Fruit fly (Drosophila melanogaster) whole organism, adult: Measurements from ENCODE around the gene Set2.

Experiments used
- CG11617 ChIP-seq: fragments of 200-800 bp; sonication (Bioruptor generic); optimal IDR thresholded peaks from 2 replicates; lab custom pipeline; 2017; ENCODE audit warnings: mild to moderate bottlenecking, missing biosample characterization, missing genetic modification reagents, missing genetic modification characterization
- CG12768 ChIP-seq: fragments of 200-800 bp; sonication (Bioruptor generic); optimal IDR thresholded peaks from 2 replicates; lab custom pipeline; 2017; ENCODE audit warnings: missing biosample characterization, missing genetic modification characterization, mild to moderate bottlenecking, moderate library complexity, missing genetic modification reagents
- CG14711 ChIP-seq: fragments of 200-800 bp; sonication (Bioruptor generic); optimal IDR thresholded peaks from 2 replicates; lab custom pipeline; 2018; ENCODE audit warnings: missing biosample characterization, mild to moderate bottlenecking, missing genetic modification characterization, moderate library complexity
- CG1620 ChIP-seq: fragments of 200-800 bp; sonication (Bioruptor generic); optimal IDR thresholded peaks from 2 replicates; lab custom pipeline; 2016; ENCODE audit warnings: missing biosample characterization, missing genetic modification characterization
- CG33017 ChIP-seq: fragments of 200-800 bp; sonication (Bioruptor generic); optimal IDR thresholded peaks from 2 replicates; lab custom pipeline; 2018; ENCODE audit warnings: missing biosample characterization, mild to moderate bottlenecking, missing genetic modification characterization, moderate library complexity
- CG5204 ChIP-seq: fragments of 200-800 bp; sonication (Bioruptor generic); optimal IDR thresholded peaks from 2 replicates; lab custom pipeline; 2016; ENCODE audit warnings: missing biosample characterization, missing genetic modification characterization
- CG7045 ChIP-seq: fragments of 200-800 bp; sonication (Bioruptor generic); optimal IDR thresholded peaks from 2 replicates; lab custom pipeline; 2017; ENCODE audit warnings: missing biosample characterization, mild to moderate bottlenecking, missing genetic modification characterization
- CG7101 ChIP-seq: fragments of 200-800 bp; sonication (Bioruptor generic); optimal IDR thresholded peaks from 2 replicates; lab custom pipeline; 2018; ENCODE audit warnings: missing biosample characterization, mild to moderate bottlenecking, missing genetic modification characterization, moderate library complexity
- Clk ChIP-seq: fragments of 200-800 bp; sonication (Bioruptor generic); optimal IDR thresholded peaks from 2 replicates; lab custom pipeline; 2017; ENCODE audit warnings: missing biosample characterization, missing genetic modification characterization
- Crg-1 ChIP-seq: fragments of 200-800 bp; sonication (Bioruptor generic); optimal IDR thresholded peaks from 2 replicates; lab custom pipeline; 2016; ENCODE audit warnings: missing biosample characterization, missing genetic modification characterization
- Hr96 ChIP-seq: fragments of 200-800 bp; sonication (Bioruptor generic); optimal IDR thresholded peaks from 2 replicates; lab custom pipeline; 2016; ENCODE audit warnings: missing biosample characterization, missing genetic modification characterization
- Mnt ChIP-seq: fragments of 200-800 bp; sonication (Bioruptor generic); optimal IDR thresholded peaks from 2 replicates; lab custom pipeline; 2016; ENCODE audit warnings: missing biosample characterization, mild to moderate bottlenecking, missing genetic modification characterization
- bab1 ChIP-seq: fragments of 200-800 bp; sonication (Bioruptor generic); optimal IDR thresholded peaks from 3 replicates; lab custom pipeline; 2019; ENCODE audit warnings: missing biosample characterization, mild to moderate bottlenecking, missing genetic modification characterization, moderate library complexity
- cic ChIP-seq: fragments of 200-800 bp; sonication (Bioruptor generic); optimal IDR thresholded peaks from 2 replicates; lab custom pipeline; 2017; ENCODE audit warnings: missing biosample characterization, mild to moderate bottlenecking, missing genetic modification characterization, moderate library complexity
- cnc ChIP-seq, 2 experiments: fragments of >200 bp; optimal IDR thresholded peaks; 2 replicates each; lab custom pipeline; 2017
- kay ChIP-seq: fragments of 200-800 bp; sonication (Bioruptor generic); peaks from one replicate; lab custom pipeline; 2016; ENCODE audit warnings: missing biosample characterization, missing genetic modification characterization, borderline replicate concordance
- ovo ChIP-seq: fragments of 200-800 bp; sonication (Bioruptor generic); optimal IDR thresholded peaks from 2 replicates; lab custom pipeline; 2016; ENCODE audit warnings: missing biosample characterization, missing genetic modification characterization
- pad ChIP-seq: fragments of 200-800 bp; sonication (Bioruptor generic); optimal IDR thresholded peaks from 3 replicates; lab custom pipeline; 2017; ENCODE audit warnings: missing biosample characterization, missing genetic modification characterization, mild to moderate bottlenecking, moderate library complexity, missing genetic modification reagents
- tj ChIP-seq: fragments of 200-800 bp; sonication (Bioruptor generic); optimal IDR thresholded peaks from 3 replicates; lab custom pipeline; 2017; ENCODE audit warnings: missing biosample characterization, mild to moderate bottlenecking, missing genetic modification characterization, moderate library complexity
- toe ChIP-seq: fragments of 200-800 bp; sonication (Bioruptor generic); optimal IDR thresholded peaks from 2 replicates; lab custom pipeline; 2016; ENCODE audit warnings: missing biosample characterization, missing genetic modification characterization

Gene Set2

dm6 chrX:13434065-13434464 is 21.0 kb downstream of the Set2 start:
- TF ChIP-seq CG7101 (tag; lab: Kevin White, UChicago) (no peak), Hr96 (GFP tag; lab: Kevin White, UChicago) (no peak)

dm6 chrX:13444687-13445086 is 31.6 kb downstream of the Set2 start:
- TF ChIP-seq pad (GFP tag; lab: Kevin White, UChicago) = no peak
- TF ChIP-seq cic (GFP tag; lab: Kevin White, UChicago) = no peak
- no peak for TF ChIP-seq CG11617
- no peak for TF ChIP-seq CG12768 (GFP tag; lab: Kevin White, UChicago)
- TF ChIP-seq cnc (optimal IDR thresholded peaks at IDR 0.05; lab: Kevin White, UChicago) = no peak
- TF ChIP-seq kay (GFP tag; lab: Kevin White, UChicago) = no peak
- TF ChIP-seq Hr96 (GFP tag; lab: Kevin White, UChicago) = no peak
- TF ChIP-seq tj (GFP tag; lab: Kevin White, UChicago) = no peak
- no peak for TF ChIP-seq Clk
- TF ChIP-seq CG7101 (tag; lab: Kevin White, UChicago) = no peak
- TF ChIP-seq CG5204 (GFP tag; lab: Kevin White, UChicago) = no peak

- TF ChIP-seq Mnt (GFP tag; lab: Kevin White, UChicago) (peak; percentile 52), Hr96 (GFP tag; lab: Kevin White, UChicago) (no peak)
Measured at dm6 chrX:13445695-13446094, 32.7 kb downstream of the Set2 start, which contains the start of gene Neto. Neto (plus strand) TSS chrX:13445903.

- TF ChIP-seq CG11617 (no peak), Hr96 (GFP tag; lab: Kevin White, UChicago) (no peak), CG7045 (GFP tag; lab: Kevin White, UChicago) (no peak), cnc (optimal IDR thresholded peaks at IDR 0.05; lab: Kevin White, UChicago) (no peak), Crg-1 (GFP tag; lab: Kevin White, UChicago) (no peak), Mnt (GFP tag; lab: Kevin White, UChicago) (no peak), CG1620 (GFP tag; lab: Kevin White, UChicago) (no peak), pad (GFP tag; lab: Kevin White, UChicago) (no peak), CG5204 (GFP tag; lab: Kevin White, UChicago) (no peak), Clk (no peak), kay (GFP tag; lab: Kevin White, UChicago) (no peak), toe (GFP tag; lab: Kevin White, UChicago) (no peak)
Measured at dm6 chrX:13447438-13447837, 34.4 kb downstream of the Set2 start.

- TF ChIP-seq cnc (optimal IDR thresholded peaks at IDR 0.05; lab: Kevin White, UChicago) (no peak), toe (GFP tag; lab: Kevin White, UChicago) (no peak), CG1620 (GFP tag; lab: Kevin White, UChicago) (no peak), pad (GFP tag; lab: Kevin White, UChicago) (no peak), CG7101 (tag; lab: Kevin White, UChicago) (no peak), Mnt (GFP tag; lab: Kevin White, UChicago) (no peak), cic (GFP tag; lab: Kevin White, UChicago) (no peak), CG7045 (GFP tag; lab: Kevin White, UChicago) (no peak), Crg-1 (GFP tag; lab: Kevin White, UChicago) (no peak), CG5204 (GFP tag; lab: Kevin White, UChicago) (no peak), CG14711 (tag; lab: Kevin White, UChicago) (no peak), CG11617 (no peak), Clk (no peak), ovo (GFP tag; lab: Kevin White, UChicago) (no peak), bab1 (no peak), tj (GFP tag; lab: Kevin White, UChicago) (no peak)
Measured at dm6 chrX:13450754-13451153, 37.7 kb downstream of the Set2 start.

- TF ChIP-seq tj (GFP tag; lab: Kevin White, UChicago) (no peak), bab1 (no peak), toe (GFP tag; lab: Kevin White, UChicago) (no peak), cnc (optimal IDR thresholded peaks at IDR 0.05; lab: Kevin White, UChicago) (no peak), Hr96 (GFP tag; lab: Kevin White, UChicago) (no peak), ovo (GFP tag; lab: Kevin White, UChicago) (no peak), CG14711 (tag; lab: Kevin White, UChicago) (no peak), CG1620 (GFP tag; lab: Kevin White, UChicago) (no peak), CG11617 (no peak), cic (GFP tag; lab: Kevin White, UChicago) (no peak), Crg-1 (GFP tag; lab: Kevin White, UChicago) (no peak), Mnt (GFP tag; lab: Kevin White, UChicago) (no peak), CG33017 (no peak), kay (GFP tag; lab: Kevin White, UChicago) (no peak), CG7101 (tag; lab: Kevin White, UChicago) (no peak), Clk (no peak), pad (GFP tag; lab: Kevin White, UChicago) (no peak), CG7045 (GFP tag; lab: Kevin White, UChicago) (no peak), CG12768 (GFP tag; lab: Kevin White, UChicago) (no peak)
Measured at dm6 chrX:13457563-13457962, 44.5 kb downstream of the Set2 start, which contains the start of gene CG34324. CG34324 (minus strand) TSS chrX:13457663.
